Fruit fly (Drosophila melanogaster) whole organism: ENCODE results near the gene CG33339.

Experiments
- CG8478 ChIP-seq: fragments of >200 bp; optimal IDR thresholded peaks from 2 replicates; lab custom pipeline; 2018; ENCODE audit warnings: inconsistent platforms
- Dll ChIP-seq: fragments of >200 bp; optimal IDR thresholded peaks from 2 replicates; lab custom pipeline; 2017
- pan ChIP-seq: fragments of >200 bp; optimal IDR thresholded peaks from 2 replicates; lab custom pipeline; 2017
- psq ChIP-seq: fragments of >200 bp; optimal IDR thresholded peaks from 2 replicates; lab custom pipeline; 2017
- usp ChIP-seq: fragments of >200 bp; optimal IDR thresholded peaks from 2 replicates; lab custom pipeline; 2017; ENCODE audit warnings: missing biosample characterization, missing genetic modification characterization, mixed read lengths

dm6 chr3R:24368064-24368463 lies 6.4 kb downstream of the CG33339 start, which contains the start of the genes CG42812 and CG33341:
- TF ChIP-seq pan (lab: Kevin White, UChicago) (no peak), Dll (no peak), CG8478 (no peak), psq (lab: Kevin White, UChicago) (no peak), usp (GFP tag; lab: Kevin White, UChicago) (no peak)
